Fruit fly (Drosophila melanogaster) whole organism, embryonic: ENCODE data around the gene Cpr73D.

Source experiments
- Bdp1 ChIP-seq: fragments of 200-800 bp; sonication (Bioruptor generic); optimal IDR thresholded peaks from 3 replicates; lab custom pipeline; 2016; ENCODE audit warnings: missing biosample characterization, missing genetic modification characterization
- CG11456 ChIP-seq: fragments of 200-800 bp; sonication (Bioruptor generic); IDR thresholded peaks from 3 replicates; pipeline ENCODE4 v1.3.6; 2022; ENCODE audit warnings: missing biosample characterization, missing genetic modification characterization
- CG11696 ChIP-seq: fragments of 200-800 bp; sonication (Bioruptor generic); IDR thresholded peaks from 2 replicates; pipeline ENCODE4 v1.3.6; 2022; ENCODE audit warnings: missing biosample characterization, missing genetic modification characterization
- CG13287 ChIP-seq: fragments of 200-800 bp; sonication (Bioruptor generic); IDR thresholded peaks from 2 replicates; pipeline ENCODE4 v1.3.6; 2022; ENCODE audit warnings: missing biosample characterization, missing genetic modification characterization; ENCODE audit not compliant: partially characterized antibody
- CG13296 ChIP-seq: fragments of 200-800 bp; sonication (Bioruptor generic); optimal IDR thresholded peaks from 3 replicates; lab custom pipeline; 2018; ENCODE audit warnings: missing biosample characterization, mild to moderate bottlenecking, missing genetic modification characterization
- CG17328 ChIP-seq: fragments of 200-800 bp; sonication (Bioruptor generic); IDR thresholded peaks from 2 replicates; pipeline ENCODE4 v1.3.6; 2022; ENCODE audit warnings: missing biosample characterization, missing genetic modification characterization
- CG17385 ChIP-seq: fragments of 200-800 bp; sonication (Bioruptor generic); optimal IDR thresholded peaks from 3 replicates; lab custom pipeline; 2018; ENCODE audit warnings: missing biosample characterization, mild to moderate bottlenecking, missing genetic modification characterization
- CG17568 ChIP-seq: fragments of 200-800 bp; sonication (Bioruptor generic); optimal IDR thresholded peaks from 2 replicates; lab custom pipeline; 2018; ENCODE audit warnings: missing biosample characterization, mild to moderate bottlenecking, missing genetic modification characterization, moderate library complexity
- CG17802 ChIP-seq: fragments of 200-800 bp; sonication (Bioruptor generic); optimal IDR thresholded peaks from 2 replicates; lab custom pipeline; 2018; ENCODE audit warnings: missing biosample characterization, mild to moderate bottlenecking, missing genetic modification characterization, moderate library complexity
- CG1792 ChIP-seq: fragments of 200-800 bp; sonication (Bioruptor generic); optimal IDR thresholded peaks from 2 replicates; lab custom pipeline; 2016; ENCODE audit warnings: missing biosample characterization, missing genetic modification characterization
- CG1832 ChIP-seq: fragments of 200-800 bp; sonication (Bioruptor generic); optimal IDR thresholded peaks from 2 replicates; lab custom pipeline; 2017; ENCODE audit warnings: missing biosample characterization, mild to moderate bottlenecking, missing genetic modification characterization, inconsistent platforms
- CG2712 ChIP-seq: fragments of 200-800 bp; optimal IDR thresholded peaks from 3 replicates; lab custom pipeline; 2019; ENCODE audit warnings: missing biosample characterization, mild to moderate bottlenecking, missing genetic modification characterization, moderate library complexity
- CG31388 ChIP-seq: fragments of 200-800 bp; sonication (Bioruptor generic); optimal IDR thresholded peaks from 2 replicates; lab custom pipeline; 2016; ENCODE audit warnings: missing biosample characterization, missing genetic modification characterization
- CG3163 ChIP-seq: fragments of 200-800 bp; sonication (Bioruptor generic); optimal IDR thresholded peaks from 3 replicates; lab custom pipeline; 2016; ENCODE audit warnings: missing biosample characterization, missing genetic modification characterization
- CG32532 ChIP-seq: fragments of 200-800 bp; sonication (Bioruptor generic); IDR thresholded peaks from 2 replicates; pipeline ENCODE4 v1.3.6; 2022; ENCODE audit warnings: missing biosample characterization, missing genetic modification characterization
- CG3407 ChIP-seq: fragments of 200-800 bp; sonication (Bioruptor generic); optimal IDR thresholded peaks from 2 replicates; lab custom pipeline; 2018; ENCODE audit warnings: missing biosample characterization, mild to moderate bottlenecking, missing genetic modification characterization
- CG3995 ChIP-seq: fragments of 200-800 bp; sonication (Bioruptor generic); optimal IDR thresholded peaks from 3 replicates; lab custom pipeline; 2016; ENCODE audit warnings: missing biosample characterization, missing genetic modification characterization
- CG6272 ChIP-seq: fragments of 200-800 bp; sonication (Bioruptor generic); IDR thresholded peaks from 2 replicates; pipeline ENCODE4 v1.3.6; 2022; ENCODE audit warnings: missing biosample characterization, missing genetic modification characterization
- CG7271 ChIP-seq: fragments of 200-800 bp; sonication (Bioruptor generic); optimal IDR thresholded peaks from 2 replicates; lab custom pipeline; 2018; ENCODE audit warnings: missing biosample characterization, mild to moderate bottlenecking, missing genetic modification characterization, moderate library complexity
- CG8290 ChIP-seq, 3 experiments: fragments of 200-800 bp; sonication (Bioruptor generic); optimal IDR thresholded peaks; 2 replicates each; lab custom pipeline; 2016 to 2019; ENCODE audit warnings: missing biosample characterization in 3 of 3, missing genetic modification characterization in 3 of 3, mild to moderate bottlenecking in 2 of 3, moderate library complexity in 1 of 3
- CoRest ChIP-seq: fragments of 200-800 bp; sonication (Bioruptor generic); optimal IDR thresholded peaks from 3 replicates; lab custom pipeline; 2018; ENCODE audit warnings: missing biosample characterization, mild to moderate bottlenecking, missing genetic modification characterization, moderate library complexity
- Dek ChIP-seq: fragments of 200-800 bp; sonication (Bioruptor generic); optimal IDR thresholded peaks from 3 replicates; lab custom pipeline; 2019; ENCODE audit warnings: missing biosample characterization, mild to moderate bottlenecking, missing genetic modification characterization, moderate library complexity
- H15 ChIP-seq: fragments of 200-800 bp; sonication (Bioruptor generic); IDR thresholded peaks from 3 replicates; pipeline ENCODE4 v1.3.6; 2022; ENCODE audit warnings: missing biosample characterization, missing genetic modification characterization
- HLH4C ChIP-seq: fragments of 200-800 bp; sonication (Bioruptor generic); IDR thresholded peaks from 3 replicates; pipeline ENCODE4 v1.3.6; 2022; ENCODE audit warnings: missing biosample characterization, missing genetic modification characterization; ENCODE audit not compliant: partially characterized antibody
- Hey ChIP-seq: fragments of 200-800 bp; sonication (Bioruptor generic); optimal IDR thresholded peaks from 3 replicates; lab custom pipeline; 2018; ENCODE audit warnings: missing biosample characterization, mild to moderate bottlenecking, missing genetic modification characterization
- Hr39 ChIP-seq: fragments of >200 bp; optimal IDR thresholded peaks from 2 replicates; lab custom pipeline; 2017
- Nf-YC ChIP-seq: fragments of 200-800 bp; optimal IDR thresholded peaks from 3 replicates; lab custom pipeline; 2019; ENCODE audit warnings: missing biosample characterization, mild to moderate bottlenecking, missing genetic modification characterization, moderate library complexity
- Opbp ChIP-seq: fragments of 200-800 bp; sonication (Bioruptor generic); IDR thresholded peaks from 3 replicates; pipeline ENCODE4 v1.3.6; 2022; ENCODE audit warnings: missing biosample characterization, missing genetic modification characterization; ENCODE audit not compliant: partially characterized antibody
- PHDP ChIP-seq: fragments of 200-800 bp; sonication (Bioruptor generic); optimal IDR thresholded peaks from 3 replicates; lab custom pipeline; 2018; ENCODE audit warnings: missing biosample characterization, mild to moderate bottlenecking, missing genetic modification characterization, moderate library complexity
- Pdp1 ChIP-seq, 2 experiments: fragments of 200-800 bp; sonication (Bioruptor generic); optimal IDR thresholded peaks; 3 replicates each; lab custom pipeline; 2016; ENCODE audit warnings: missing biosample characterization in 2 of 2, missing genetic modification characterization in 2 of 2, mild to moderate bottlenecking in 1 of 2, moderate library complexity in 1 of 2
- Usf ChIP-seq: fragments of 200-800 bp; sonication (Bioruptor generic); optimal IDR thresholded peaks from 2 replicates; lab custom pipeline; 2017; ENCODE audit warnings: missing genotype, missing biosample characterization, missing genetic modification characterization
- Vsx1 ChIP-seq: fragments of 200-800 bp; sonication (Bioruptor generic); optimal IDR thresholded peaks from 2 replicates; lab custom pipeline; 2017; ENCODE audit warnings: missing biosample characterization, mild to moderate bottlenecking, missing genetic modification characterization, missing genetic modification reagents
- bbx ChIP-seq: fragments of 200-800 bp; sonication (Bioruptor generic); IDR thresholded peaks from 2 replicates; pipeline ENCODE4 v1.3.6; 2022; ENCODE audit warnings: missing biosample characterization, missing genetic modification characterization; ENCODE audit not compliant: partially characterized antibody
- cg ChIP-seq: fragments of 200-800 bp; sonication (Bioruptor generic); optimal IDR thresholded peaks from 3 replicates; lab custom pipeline; 2019; ENCODE audit warnings: missing biosample characterization, mild to moderate bottlenecking, missing genetic modification characterization, moderate library complexity
- crol ChIP-seq: fragments of 200-800 bp; sonication (Bioruptor generic); IDR thresholded peaks from 2 replicates; pipeline ENCODE4 v1.3.6; 2022; ENCODE audit warnings: missing biosample characterization, missing genetic modification characterization
- ems ChIP-seq: fragments of 200-800 bp; sonication (Bioruptor generic); optimal IDR thresholded peaks from 3 replicates; lab custom pipeline; 2016; ENCODE audit warnings: missing biosample characterization, missing genetic modification characterization
- gcm2 ChIP-seq: fragments of 200-800 bp; sonication (Bioruptor generic); optimal IDR thresholded peaks from 2 replicates; lab custom pipeline; 2016; ENCODE audit warnings: missing biosample characterization, missing genetic modification characterization
- ind ChIP-seq: fragments of 200-800 bp; sonication (Bioruptor generic); optimal IDR thresholded peaks from 3 replicates; lab custom pipeline; 2016; ENCODE audit warnings: missing biosample characterization, missing genetic modification characterization
- lab ChIP-seq: fragments of 200-800 bp; sonication (Bioruptor generic); optimal IDR thresholded peaks from 3 replicates; lab custom pipeline; 2017; ENCODE audit warnings: missing biosample characterization, missing genetic modification characterization, mild to moderate bottlenecking, moderate library complexity, missing genetic modification reagents
- lilli ChIP-seq: fragments of 200-800 bp; sonication (Bioruptor generic); optimal IDR thresholded peaks from 3 replicates; lab custom pipeline; 2016; ENCODE audit warnings: missing biosample characterization, missing genetic modification characterization
- nerfin-1 ChIP-seq: fragments of 200-800 bp; sonication (Bioruptor generic); optimal IDR thresholded peaks from 3 replicates; lab custom pipeline; 2019; ENCODE audit warnings: missing biosample characterization, mild to moderate bottlenecking, missing genetic modification characterization, moderate library complexity
- nmo ChIP-seq: fragments of 200-800 bp; sonication (Bioruptor generic); optimal IDR thresholded peaks from 2 replicates; lab custom pipeline; 2018; ENCODE audit warnings: missing biosample characterization, mild to moderate bottlenecking, missing genetic modification characterization, moderate library complexity
- otp ChIP-seq: fragments of 200-800 bp; sonication (Bioruptor generic); IDR thresholded peaks from 3 replicates; pipeline ENCODE4, ENCODE4 v1.3.6; 2022; ENCODE audit warnings: missing biosample characterization, missing genetic modification characterization
- p53 ChIP-seq: fragments of 200-800 bp; sonication (Bioruptor generic); optimal IDR thresholded peaks from 2 replicates; lab custom pipeline; 2016; ENCODE audit warnings: missing biosample characterization, missing genetic modification characterization
- pros ChIP-seq: fragments of 200-800 bp; sonication (Bioruptor generic); optimal IDR thresholded peaks from 3 replicates; lab custom pipeline; 2019; ENCODE audit warnings: missing biosample characterization, mild to moderate bottlenecking, missing genetic modification characterization, moderate library complexity
- sug ChIP-seq: fragments of 200-800 bp; optimal IDR thresholded peaks from 2 replicates; lab custom pipeline; 2019; ENCODE audit warnings: missing biosample characterization, mild to moderate bottlenecking, missing genetic modification characterization, moderate library complexity
- tin ChIP-seq: fragments of 200-800 bp; sonication (Bioruptor generic); optimal IDR thresholded peaks from 3 replicates; lab custom pipeline; 2016; ENCODE audit warnings: missing biosample characterization, missing genetic modification characterization
- vvl ChIP-seq: fragments of 200-800 bp; sonication (Bioruptor generic); IDR thresholded peaks from 2 replicates; pipeline ENCODE4 v1.3.6; 2022; ENCODE audit warnings: missing biosample characterization, missing genetic modification characterization

Gene Cpr73D

DNA sequence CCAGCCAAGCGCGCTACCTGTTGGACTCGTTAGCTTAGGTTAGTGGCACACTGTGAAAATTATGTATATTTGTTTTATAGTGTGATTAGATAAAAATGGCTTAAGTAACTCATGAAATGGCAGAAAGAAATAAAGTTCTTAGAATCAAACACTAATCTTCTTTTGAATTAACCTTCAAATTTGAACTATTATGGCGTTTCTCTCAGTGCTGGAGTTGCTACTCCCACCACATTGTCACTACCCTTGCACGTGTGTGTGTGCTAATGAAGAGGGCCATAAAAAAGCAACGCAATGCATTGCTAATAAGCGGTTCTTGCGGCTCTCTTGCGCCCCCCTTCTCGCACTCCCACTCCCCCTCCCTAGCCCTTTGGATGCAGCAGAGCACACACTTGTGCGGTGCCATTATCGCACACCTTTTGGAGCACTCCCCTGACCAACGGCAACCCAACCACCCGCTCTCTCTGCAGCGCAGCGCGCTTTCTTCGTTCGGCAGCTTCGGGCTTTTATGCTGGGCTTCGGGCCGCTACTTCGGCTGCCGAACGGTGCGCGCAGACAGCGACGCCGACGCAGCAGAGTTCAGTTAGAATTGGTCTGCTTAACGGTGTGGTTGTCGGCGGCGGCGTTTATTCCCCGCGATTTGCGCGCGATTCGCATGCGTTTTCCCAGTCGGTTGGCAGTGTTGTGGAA is 66.7 kb downstream of the Cpr73D start (continued):
- TF ChIP-seq CG2712 (tag; lab: Kevin White, UChicago) (peak; percentile 94), Vsx1 (GFP tag; lab: Kevin White, UChicago) (peak; percentile 99), lab (GFP tag; lab: Kevin White, UChicago) (peak; percentile 87), CG31388 (GFP tag; lab: Kevin White, UChicago) (peak; percentile 72), CG17568 (GFP tag; lab: Kevin White, UChicago) (peak; percentile 64), CG3995 (GFP tag; lab: Kevin White, UChicago) (no peak), bbx (peak; percentile 43; the same call in 1 of the 2 replicates), cg (GFP tag; lab: Kevin White, UChicago) (peak; percentile 72), crol (GFP tag; lab: Robert Waterston, UW) (peak; percentile 99), otp (GFP tag; lab: Robert Waterston, UW) (peak; percentile 93), CG13296 (GFP tag; lab: Kevin White, UChicago) (peak; percentile 66), CoRest (tag; lab: Kevin White, UChicago) (peak; percentile 87), nerfin-1 (tag; lab: Kevin White, UChicago) (peak; percentile 88), Opbp (0 out of 3 replicates have a peak, but pooled peaks have one; percentile 31), vvl (peak; percentile 97), Usf (peak; percentile 66), nmo (GFP tag; lab: Kevin White, UChicago) (peak; percentile 94), CG1792 (GFP tag; lab: Kevin White, UChicago) (peak; percentile 77), CG17328 (GFP tag; lab: Robert Waterston, UW) (peak; percentile 96), CG6272 (GFP tag; lab: Robert Waterston, UW) (peak; percentile 71), sug (tag; lab: Kevin White, UChicago) (peak; percentile 48), H15 (GFP tag; lab: Robert Waterston, UW) (peak; percentile 92), Pdp1 (GFP tag; optimal IDR thresholded peaks at IDR 0.05; lab: Kevin White, UChicago) (peak; percentile 86 to 90), Hey (tag; lab: Kevin White, UChicago) (peak; percentile 54), CG17385 (peak; percentile 88), CG1832 (GFP tag; lab: Kevin White, UChicago) (no peak), pros (GFP tag; lab: Kevin White, UChicago) (peak; percentile 92), ems (GFP tag; lab: Kevin White, UChicago) (peak; percentile 85), Dek (peak; percentile 81), Nf-YC (tag; lab: Kevin White, UChicago) (peak; percentile 36), gcm2 (GFP tag; lab: Kevin White, UChicago) (peak; percentile 77), PHDP (tag; lab: Kevin White, UChicago) (peak; percentile 89), CG32532 (peak; percentile 75), Hr39 (lab: Kevin White, UChicago) (no peak), ind (GFP tag; lab: Kevin White, UChicago) (peak; percentile 87), CG13287 (GFP tag; lab: Robert Waterston, UW) (peak; percentile 53; the same call in 1 of the 2 replicates), tin (GFP tag; lab: Kevin White, UChicago) (peak; percentile 93), CG11456 (GFP tag; lab: Robert Waterston, UW) (peak; percentile 82), CG17802 (tag; lab: Kevin White, UChicago) (peak; percentile 82), CG3407 (GFP tag; lab: Kevin White, UChicago) (peak; percentile 91), Bdp1 (GFP tag; lab: Kevin White, UChicago) (peak; percentile 70), HLH4C (GFP tag; lab: Robert Waterston, UW) (no peak), CG7271 (tag; lab: Kevin White, UChicago) (peak; percentile 69), p53 (GFP tag; lab: Kevin White, UChicago) (peak; percentile 74), CG11696 (peak; percentile 75), CG8290 (GFP tag; optimal IDR thresholded peaks at IDR 0.05; lab: Kevin White, UChicago) (peak; percentile 67), CG8290 (tag; optimal IDR thresholded peaks at IDR 0.05; lab: Kevin White, UChicago) (peak in 1 of 2 experiments; percentile 68), lilli (GFP tag; lab: Kevin White, UChicago) (peak; percentile 74), CG3163 (GFP tag; lab: Kevin White, UChicago) (peak; percentile 59)
